Comparison of ENCODE assay signal across 8 worm cellular contexts in the genomic region with DNA sequence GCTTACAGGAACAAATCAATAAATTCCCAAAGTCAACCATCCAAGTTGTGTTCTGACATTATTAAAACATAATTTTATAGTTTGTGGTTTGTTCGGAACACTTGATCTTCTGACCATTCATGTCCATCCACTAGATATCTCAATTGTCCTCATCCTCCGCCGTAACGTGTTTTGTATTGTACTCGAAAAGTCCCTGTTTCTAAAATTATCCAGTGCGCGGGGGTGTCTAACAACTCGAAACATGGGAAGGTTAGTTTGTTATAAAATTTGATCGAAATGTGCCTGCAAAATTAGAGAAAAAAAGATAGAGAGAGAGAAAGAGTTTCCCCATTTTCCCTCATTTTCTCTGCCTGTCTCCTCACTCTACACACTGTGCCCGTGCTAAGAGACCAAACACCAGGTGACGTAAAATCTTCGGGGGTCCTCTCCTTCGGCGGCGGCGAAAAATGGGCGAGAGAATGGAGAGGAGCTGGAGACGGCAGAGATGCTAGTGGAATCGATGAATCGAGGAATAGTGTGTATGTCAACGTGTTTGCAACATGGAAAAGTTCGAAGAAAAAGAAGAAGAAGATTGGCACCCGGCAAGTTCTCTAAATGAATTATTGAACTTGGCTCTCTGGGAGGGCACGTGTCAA.
A peak's percentile ranks its signal among the peaks of the same experiment; 100 is the strongest.
TF ChIP-seq lines count a peak whose summit lies in the region.

No protein-coding gene starts in this region.

TF ChIP-seq in whole organism, L1 larva, 84 proteins besides CTCF, POLR2A, EP300 and RAD21 (continues in another document):
- TF ChIP-seq jun-1 (tag; optimal IDR thresholded peaks at IDR 0.05; lab: Kevin White, UChicago) (no peak), pqm-1 (tag; optimal IDR thresholded peaks at IDR 0.05; lab: Kevin White, UChicago) (no peak), mab-9 (GFP tag; IDR thresholded peaks at IDR 0.05; lab: Robert Waterston, UW) (0 out of 2 replicates have a peak, but pooled peaks have one; percentile 16), zag-1 (tag; optimal IDR thresholded peaks at IDR 0.05; lab: Kevin White, UChicago) (peak; percentile 59), nhr-28 (tag; optimal IDR thresholded peaks at IDR 0.05; lab: Kevin White, UChicago) (peak; percentile 1), lir-3 (tag; optimal IDR thresholded peaks at IDR 0.05; lab: Kevin White, UChicago; ENCODE audit: poor library complexity) (peak; percentile 72), mef-2 (tag; optimal IDR thresholded peaks at IDR 0.05; lab: Kevin White, UChicago) (peak; percentile 80), unc-130 (tag; optimal IDR thresholded peaks at IDR 0.05; lab: Kevin White, UChicago) (peak; percentile 38), sox-4 (tag; optimal IDR thresholded peaks at IDR 0.05; lab: Kevin White, UChicago) (peak; percentile 47), isw-1 (GFP tag; IDR thresholded peaks at IDR 0.05; lab: Robert Waterston, UW) (peak; percentile 63)

TF ChIP-seq in whole organism, L2 larva, 48 proteins besides CTCF, POLR2A, EP300 and RAD21 (continues in another document):
- TF ChIP-seq nhr-23 (tag; optimal IDR thresholded peaks at IDR 0.05; lab: Kevin White, UChicago) (no peak), nhr-11 (tag; optimal IDR thresholded peaks at IDR 0.05; lab: Kevin White, UChicago) (no peak), nhr-25 (tag; optimal IDR thresholded peaks at IDR 0.05; lab: Kevin White, UChicago) (peak; percentile 59), dmd-4 (tag; optimal IDR thresholded peaks at IDR 0.05; lab: Kevin White, UChicago) (no peak), skn-1 (tag; optimal IDR thresholded peaks at IDR 0.05; lab: Kevin White, UChicago) (no peak), R02D3.7 (tag; optimal IDR thresholded peaks at IDR 0.05; lab: Kevin White, UChicago) (no peak), mab-5 (tag; optimal IDR thresholded peaks at IDR 0.05; lab: Kevin White, UChicago) (peak; percentile 74), unc-39 (tag; optimal IDR thresholded peaks at IDR 0.05; lab: Kevin White, UChicago) (no peak), egl-27 (tag; optimal IDR thresholded peaks at IDR 0.05; lab: Kevin White, UChicago) (peak; percentile 92), elt-1 (tag; optimal IDR thresholded peaks at IDR 0.05; lab: Kevin White, UChicago) (no peak), aly-2 (tag; optimal IDR thresholded peaks at IDR 0.05; lab: Kevin White, UChicago) (no peak)

TF ChIP-seq in whole organism, L3 larva, 47 proteins besides CTCF, POLR2A, EP300 and RAD21 (continues in another document):
- peak; percentile 53 for TF ChIP-seq R02D3.7 (tag; optimal IDR thresholded peaks at IDR 0.05; lab: Kevin White, UChicago)
- no peak for TF ChIP-seq jun-1 (tag; optimal IDR thresholded peaks at IDR 0.05; lab: Kevin White, UChicago)
- TF ChIP-seq elt-3 (tag; optimal IDR thresholded peaks at IDR 0.05; lab: Kevin White, UChicago): no peak
- TF ChIP-seq nhr-43 (tag; optimal IDR thresholded peaks at IDR 0.05; lab: Kevin White, UChicago; ENCODE audit: poor library complexity, severe bottlenecking): peak; percentile 64
- no peak for TF ChIP-seq aly-2 (tag; optimal IDR thresholded peaks at IDR 0.05; lab: Kevin White, UChicago)
- TF ChIP-seq mml-1 (tag; optimal IDR thresholded peaks at IDR 0.05; lab: Kevin White, UChicago): no peak
- TF ChIP-seq nhr-12 (tag; optimal IDR thresholded peaks at IDR 0.05; lab: Kevin White, UChicago): no peak
- TF ChIP-seq sea-2 (GFP tag; optimal IDR thresholded peaks at IDR 0.05; lab: Kevin White, UChicago): no peak
- TF ChIP-seq ama-1 (optimal IDR thresholded peaks at IDR 0.05; lab: Kevin White, UChicago): no peak
- peak; percentile 42 for TF ChIP-seq unc-62 (GFP tag; optimal IDR thresholded peaks at IDR 0.05; lab: Kevin White, UChicago)
- TF ChIP-seq lin-15B (tag; optimal IDR thresholded peaks at IDR 0.05; lab: Kevin White, UChicago): peak; percentile 37

TF ChIP-seq in whole organism, L4 larva, 104 proteins besides CTCF, POLR2A, EP300 and RAD21 (continues in another document):
- TF ChIP-seq nhr-6 (tag; optimal IDR thresholded peaks at IDR 0.05; lab: Kevin White, UChicago): peak; percentile 26
- TF ChIP-seq mdl-1 (tag; optimal IDR thresholded peaks at IDR 0.05; lab: Kevin White, UChicago): peak; percentile 93 to 94
- peak; percentile 80 for TF ChIP-seq nhr-77 (tag; optimal IDR thresholded peaks at IDR 0.05; lab: Kevin White, UChicago)
- TF ChIP-seq mep-1 (tag; optimal IDR thresholded peaks at IDR 0.05; lab: Kevin White, UChicago): peak; percentile 84
- peak in 1 of 2 experiments; percentile 92 for TF ChIP-seq unc-62 (GFP tag; optimal IDR thresholded peaks at IDR 0.05 in 1 of 2; lab: Kevin White, UChicago)
- no peak for TF ChIP-seq unc-62 (tag; optimal IDR thresholded peaks at IDR 0.05; lab: Kevin White, UChicago)
- TF ChIP-seq nhr-48 (tag; optimal IDR thresholded peaks at IDR 0.05; lab: Kevin White, UChicago): peak; percentile 89
- TF ChIP-seq jun-1 (tag; optimal IDR thresholded peaks at IDR 0.05; lab: Kevin White, UChicago): no peak
- TF ChIP-seq F37D6.2 (tag; optimal IDR thresholded peaks at IDR 0.05; lab: Kevin White, UChicago): peak; percentile 27
- peak; percentile 98 for TF ChIP-seq dmd-6 (GFP tag; IDR thresholded peaks at IDR 0.05; lab: Robert Waterston, UW)
- peak; percentile 97 for TF ChIP-seq hlh-11 (tag; optimal IDR thresholded peaks at IDR 0.05; lab: Kevin White, UChicago)

TF ChIP-seq in whole organism, late embryonic, 69 proteins besides CTCF, POLR2A, EP300 and RAD21 (continues in another document):
- TF ChIP-seq K09A11.1 (tag; optimal IDR thresholded peaks at IDR 0.05; lab: Kevin White, UChicago; ENCODE audit: insufficient read depth) (peak; percentile 16), hlh-15 (tag; optimal IDR thresholded peaks at IDR 0.05; lab: Kevin White, UChicago) (no peak), pha-4 (tag; optimal IDR thresholded peaks at IDR 0.05; lab: Kevin White, UChicago) (no peak), hlh-8 (tag; optimal IDR thresholded peaks at IDR 0.05; lab: Kevin White, UChicago) (peak; percentile 75), F13H6.1 (tag; optimal IDR thresholded peaks at IDR 0.05; lab: Kevin White, UChicago) (peak; percentile 87), ztf-16 (tag; optimal IDR thresholded peaks at IDR 0.05; lab: Kevin White, UChicago) (no peak), pax-1 (tag; optimal IDR thresholded peaks at IDR 0.05; lab: Kevin White, UChicago) (no peak), ceh-22 (tag; optimal IDR thresholded peaks at IDR 0.05; lab: Kevin White, UChicago) (no peak), ceh-2 (tag; optimal IDR thresholded peaks at IDR 0.05; lab: Kevin White, UChicago) (no peak), ets-4 (tag; optimal IDR thresholded peaks at IDR 0.05; lab: Kevin White, UChicago) (peak; percentile 41), ceh-48 (tag; optimal IDR thresholded peaks at IDR 0.05; lab: Kevin White, UChicago) (peak; percentile 33)

TF ChIP-seq in whole organism, midembryonic, 9 proteins besides CTCF, POLR2A, EP300 and RAD21:
- TF ChIP-seq ztf-23 (GFP tag; IDR thresholded peaks at IDR 0.05; lab: Robert Waterston, UW) (no peak), cog-1 (tag; optimal IDR thresholded peaks at IDR 0.05; lab: Kevin White, UChicago) (peak; percentile 51)

TF ChIP-seq in whole organism, mixed stage, embryonic, 35 proteins besides CTCF, POLR2A, EP300 and RAD21 (continues in another document):
- TF ChIP-seq nhr-28 (tag; optimal IDR thresholded peaks at IDR 0.05; lab: Kevin White, UChicago) (no peak), mls-2 (tag; optimal IDR thresholded peaks at IDR 0.05; lab: Kevin White, UChicago) (peak; percentile 14), lin-13 (tag; optimal IDR thresholded peaks at IDR 0.05; lab: Kevin White, UChicago) (no peak), ceh-43 (GFP tag; optimal IDR thresholded peaks at IDR 0.05; lab: Kevin White, UChicago) (no peak), cnd-1 (tag; optimal IDR thresholded peaks at IDR 0.05; lab: Kevin White, UChicago) (peak; percentile 14), nhr-237 (tag; optimal IDR thresholded peaks at IDR 0.05; lab: Kevin White, UChicago) (peak; percentile 53), sptf-1 (tag; optimal IDR thresholded peaks at IDR 0.05; lab: Kevin White, UChicago) (peak; percentile 45), nhr-76 (tag; optimal IDR thresholded peaks at IDR 0.05; lab: Kevin White, UChicago) (no peak), flh-1 (GFP tag; optimal IDR thresholded peaks at IDR 0.05; lab: Kevin White, UChicago) (no peak), ces-1 (GFP tag; optimal IDR thresholded peaks at IDR 0.05; lab: Kevin White, UChicago) (peak; percentile 55), elt-1 (tag; optimal IDR thresholded peaks at IDR 0.05; lab: Kevin White, UChicago; ENCODE audit: borderline replicate concordance, insufficient read depth) (no peak), blmp-1 (tag; optimal IDR thresholded peaks at IDR 0.05; lab: Kevin White, UChicago) (no peak), hlh-1 (tag; optimal IDR thresholded peaks at IDR 0.05; lab: Kevin White, UChicago) (peak; percentile 90), unc-39 (tag; optimal IDR thresholded peaks at IDR 0.05; lab: Kevin White, UChicago) (no peak), bed-3 (GFP tag; optimal IDR thresholded peaks at IDR 0.05; lab: Kevin White, UChicago) (no peak), zip-8 (tag; optimal IDR thresholded peaks at IDR 0.05; lab: Kevin White, UChicago) (no peak), drap-1 (GFP tag; optimal IDR thresholded peaks at IDR 0.05; lab: Kevin White, UChicago) (no peak)

TF ChIP-seq in whole organism, young adult, 124 proteins besides CTCF, POLR2A, EP300 and RAD21 (continues in another document):
- TF ChIP-seq ZK185.1 (tag; optimal IDR thresholded peaks at IDR 0.05; lab: Kevin White, UChicago; ENCODE audit: poor library complexity, severe bottlenecking) (peak; percentile 22), let-607 (tag; optimal IDR thresholded peaks at IDR 0.05; lab: Kevin White, UChicago) (peak; percentile 7 to 48), ztf-3 (GFP tag; optimal IDR thresholded peaks at IDR 0.05; lab: Kevin White, UChicago) (peak; percentile 65), ztf-18 (tag; optimal IDR thresholded peaks at IDR 0.05; lab: Kevin White, UChicago) (no peak), nhr-27 (tag; optimal IDR thresholded peaks at IDR 0.05; lab: Kevin White, UChicago) (no peak), ceh-40 (GFP tag; IDR thresholded peaks at IDR 0.05; lab: Robert Waterston, UW) (no peak), ets-4 (GFP tag; optimal IDR thresholded peaks at IDR 0.05; lab: Kevin White, UChicago) (peak; percentile 25), zfh-2 (GFP tag; conservative IDR thresholded peaks at IDR 0.05; lab: Robert Waterston, UW) (no peak), B0019.2 (GFP tag; conservative IDR thresholded peaks at IDR 0.05; lab: Robert Waterston, UW) (no peak), K12H6.12 (tag; optimal IDR thresholded peaks at IDR 0.05; lab: Kevin White, UChicago) (peak; percentile 84), K11D2.4 (GFP tag; IDR thresholded peaks at IDR 0.05; lab: Robert Waterston, UW) (no peak), lin-40 (tag; optimal IDR thresholded peaks at IDR 0.05; lab: Kevin White, UChicago) (peak; percentile 85), him-1 (tag; optimal IDR thresholded peaks at IDR 0.05; lab: Kevin White, UChicago) (no peak), rcor-1 (GFP tag; IDR thresholded peaks at IDR 0.05; lab: Robert Waterston, UW) (peak; percentile 42; the same call in 1 of the 2 replicates), sdz-38 (tag; optimal IDR thresholded peaks at IDR 0.05; lab: Kevin White, UChicago) (no peak), ceh-27 (GFP tag; optimal IDR thresholded peaks at IDR 0.05; lab: Kevin White, UChicago) (peak; percentile 84), sea-2 (GFP tag; IDR thresholded peaks at IDR 0.05; lab: Robert Waterston, UW) (no peak), lin-35 (GFP tag; optimal IDR thresholded peaks at IDR 0.05; lab: Kevin White, UChicago) (peak in 1 of 3 experiments; percentile 69)
